Worm (Caenorhabditis elegans): ENCODE measurements around the gene C09E10.3.

The C09E10.3 gene

ce11 chrX:1005026-1005425, 13.9 kb upstream of the C09E10.3 start:
- TF ChIP-seq W03F9.2 (tag; optimal IDR thresholded peaks at IDR 0.05) (no peak), him-1 (tag; optimal IDR thresholded peaks at IDR 0.05) (no peak), dao-5 (tag; optimal IDR thresholded peaks at IDR 0.05) (no peak)

DNA sequence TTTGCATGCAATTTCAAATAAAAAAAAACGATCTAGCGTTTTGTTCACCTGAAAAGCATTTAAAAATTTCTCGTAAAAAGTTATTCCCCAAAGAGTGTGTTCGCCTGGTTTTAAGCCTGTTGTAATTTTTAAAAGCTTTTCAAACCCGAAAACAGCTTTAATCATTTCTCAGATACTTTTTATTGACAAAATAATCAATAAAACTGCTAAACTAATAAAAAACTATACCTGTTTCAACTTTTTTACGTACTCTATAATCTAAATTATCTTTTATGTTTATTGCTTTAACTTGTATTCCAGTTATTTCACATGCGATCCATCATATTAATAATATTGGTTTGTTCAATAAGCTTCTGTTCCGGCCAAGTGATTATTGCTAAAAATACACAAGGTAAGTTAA, 12.9 kb upstream of the C09E10.3 start, which contains the start of gene cutl-21:
Gene cutl-21 (plus strand): TSS at position 301 of the 400 bp plus-strand sequence.
- TF ChIP-seq dao-5 (tag; optimal IDR thresholded peaks at IDR 0.05) (no peak), W03F9.2 (tag; optimal IDR thresholded peaks at IDR 0.05) (no peak), him-1 (tag; optimal IDR thresholded peaks at IDR 0.05) (no peak)

DNA sequence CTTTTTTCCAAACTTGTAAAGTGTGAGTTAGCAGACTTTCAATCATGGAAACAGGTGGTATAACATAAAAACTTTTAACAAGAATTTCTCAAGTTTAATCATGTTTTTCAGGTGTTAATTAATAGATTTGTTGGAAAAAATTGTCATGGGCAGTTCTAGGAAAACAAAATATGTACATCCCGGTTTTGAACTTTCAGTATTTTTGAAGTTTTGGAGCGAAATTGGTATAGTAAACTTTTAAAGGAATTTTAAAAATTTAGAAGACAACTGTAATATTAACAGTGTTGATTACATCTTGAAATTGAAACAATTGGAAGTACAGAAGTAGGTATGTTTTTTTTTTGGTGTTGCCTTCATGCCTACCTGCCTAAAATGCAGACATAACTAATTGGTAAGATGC, 3.5 kb upstream of the C09E10.3 start:
- TF ChIP-seq dao-5 (tag; optimal IDR thresholded peaks at IDR 0.05) (no peak), him-1 (tag; optimal IDR thresholded peaks at IDR 0.05) (no peak), W03F9.2 (tag; optimal IDR thresholded peaks at IDR 0.05) (no peak)

DNA sequence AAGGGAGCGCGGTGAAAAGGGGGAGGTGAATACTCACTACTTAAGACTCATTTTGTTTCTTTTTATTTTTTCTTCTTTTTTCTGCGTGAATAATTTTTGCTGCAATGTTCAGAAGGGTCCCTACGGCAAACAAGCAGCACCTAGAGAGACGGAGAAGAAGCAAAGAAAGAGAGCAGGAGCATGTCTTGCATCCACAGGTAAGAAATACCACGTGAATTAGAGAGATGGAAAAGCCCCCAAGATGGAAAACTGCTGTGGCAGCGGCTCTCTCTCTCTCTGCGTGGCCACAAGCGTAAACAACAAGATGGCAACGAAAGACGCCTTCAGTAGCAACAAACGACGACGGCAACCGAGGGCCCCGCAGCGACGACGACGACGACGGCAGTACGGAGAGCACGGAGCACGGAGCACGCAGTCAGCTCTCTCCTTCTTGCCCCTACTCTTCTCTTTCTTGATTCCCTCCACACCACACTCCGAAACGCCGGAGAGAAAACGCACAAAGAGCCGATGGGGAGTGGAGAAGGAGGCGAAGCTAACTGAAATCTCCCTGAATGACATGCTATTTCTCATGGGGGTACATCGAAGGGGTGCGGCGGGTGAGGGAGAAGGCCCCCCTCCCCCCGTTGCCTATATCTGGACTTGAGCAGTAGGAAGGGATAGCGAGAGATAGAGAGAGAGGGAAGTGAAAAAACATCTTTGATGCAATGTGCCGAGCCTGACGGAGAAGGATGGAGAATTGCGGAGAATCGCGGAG, 1.7 kb upstream of the C09E10.3 start:
- TF ChIP-seq dao-5 (tag; optimal IDR thresholded peaks at IDR 0.05) = no peak
- peak; percentile 79 for TF ChIP-seq him-1 (tag; optimal IDR thresholded peaks at IDR 0.05)

ce11 chrX:986463-986862, 4.7 kb downstream of the C09E10.3 start:
- no peak for TF ChIP-seq W03F9.2 (tag; optimal IDR thresholded peaks at IDR 0.05)
- no peak for TF ChIP-seq him-1 (tag; optimal IDR thresholded peaks at IDR 0.05)
- TF ChIP-seq dao-5 (tag; optimal IDR thresholded peaks at IDR 0.05) = no peak

DNA sequence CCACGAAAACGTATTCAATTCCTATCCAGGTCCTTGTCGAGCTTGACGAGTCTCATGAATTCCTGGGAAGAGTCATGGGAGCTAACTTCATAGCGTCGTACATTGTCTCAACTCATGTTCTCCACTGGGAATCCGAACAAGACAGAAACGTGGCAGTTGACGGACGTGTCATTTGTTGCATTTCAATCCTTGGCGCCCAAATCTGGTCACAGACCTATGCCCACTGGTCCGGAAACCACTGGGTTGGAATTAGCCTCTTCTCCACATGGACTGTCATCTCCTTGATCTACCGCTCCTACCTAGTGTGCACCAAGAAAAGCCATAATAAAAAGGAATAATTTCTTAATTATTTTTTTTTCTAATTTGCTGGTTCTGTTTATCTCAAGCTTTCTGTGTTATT, 8.6 kb downstream of the C09E10.3 start:
- TF ChIP-seq W03F9.2 (tag; optimal IDR thresholded peaks at IDR 0.05) = no peak

DNA sequence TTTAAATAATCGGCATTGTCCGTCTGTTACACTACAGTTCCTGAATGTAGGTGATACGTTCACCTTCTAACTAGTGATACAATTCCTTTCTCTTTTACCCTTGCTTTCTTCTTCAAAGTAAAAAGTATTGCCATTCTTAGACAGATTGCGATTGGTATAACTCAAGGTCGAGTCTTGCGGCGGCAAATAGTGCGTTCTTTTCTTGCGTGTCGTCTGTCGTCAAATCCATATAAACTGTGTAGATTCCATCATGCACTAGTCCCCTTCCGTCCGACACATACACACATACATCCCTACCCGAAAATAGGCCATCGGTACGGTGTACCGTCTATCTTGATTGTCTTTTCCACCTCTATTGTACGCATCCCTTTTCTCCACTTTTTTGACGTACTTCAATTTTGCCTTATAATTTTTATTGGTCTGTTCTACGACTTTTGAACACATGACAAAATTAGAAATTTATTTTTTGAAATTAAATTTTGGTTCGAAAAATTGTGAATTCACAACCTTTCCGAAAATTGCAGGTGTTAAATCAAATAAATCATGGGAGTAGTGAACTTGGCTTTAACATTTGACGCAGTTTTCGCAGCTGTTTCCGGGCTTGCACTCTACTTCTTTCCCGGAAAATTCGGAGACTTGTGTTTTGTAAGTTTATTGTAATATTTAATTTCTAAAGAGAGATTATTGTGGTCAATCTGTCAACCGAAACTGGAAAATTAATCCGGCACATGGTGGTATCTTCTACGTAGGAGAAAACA, 10.7 kb downstream of the C09E10.3 start, which contains the start of gene C44C1.1:
Gene C44C1.1 (plus strand): TSS at position 525 of the 758 bp plus-strand sequence.
- TF ChIP-seq him-1 (tag; optimal IDR thresholded peaks at IDR 0.05) (no peak), W03F9.2 (tag; optimal IDR thresholded peaks at IDR 0.05) (no peak)

DNA sequence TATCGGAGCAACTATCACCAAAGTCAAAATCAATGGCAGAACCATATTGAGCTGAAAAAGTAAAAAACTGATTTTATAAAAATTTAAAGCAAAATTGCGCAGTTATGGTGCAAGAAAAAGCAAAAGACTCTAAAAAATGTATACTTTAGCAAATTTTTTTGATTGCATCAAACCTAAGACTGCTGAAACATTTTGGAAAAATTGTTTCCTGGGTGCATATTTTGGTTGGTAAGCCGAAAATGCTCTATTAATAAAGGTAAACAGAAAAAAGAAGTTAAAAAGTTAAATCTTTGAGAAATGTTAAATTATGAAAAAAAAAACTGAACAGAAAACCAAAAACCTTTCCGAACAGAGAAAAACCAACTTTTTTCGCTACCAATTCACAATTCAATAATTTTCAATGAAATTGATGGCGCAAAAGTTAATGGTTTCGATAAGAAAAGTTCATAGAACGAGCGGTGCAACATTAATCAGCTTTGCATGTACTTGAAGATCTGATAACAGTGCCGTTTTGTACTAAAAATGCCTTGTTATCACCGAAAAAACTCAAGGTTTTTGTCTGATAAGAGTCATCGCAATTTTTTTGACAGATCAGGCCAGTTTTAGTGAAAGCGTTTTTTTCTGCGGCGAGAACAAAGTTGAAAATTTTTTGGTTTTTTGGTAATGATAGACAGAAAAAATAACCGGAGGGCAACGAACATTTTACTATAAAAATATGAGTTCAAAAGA, 13.1 kb downstream of the C09E10.3 start, which contains the start of gene abhd-3.2:
Gene abhd-3.2 (minus strand): TSS at position 51 of the 729 bp plus-strand sequence.
- TF ChIP-seq dao-5 (tag; optimal IDR thresholded peaks at IDR 0.05) (no peak), him-1 (tag; optimal IDR thresholded peaks at IDR 0.05) (no peak), W03F9.2 (tag; optimal IDR thresholded peaks at IDR 0.05) (no peak)

DNA sequence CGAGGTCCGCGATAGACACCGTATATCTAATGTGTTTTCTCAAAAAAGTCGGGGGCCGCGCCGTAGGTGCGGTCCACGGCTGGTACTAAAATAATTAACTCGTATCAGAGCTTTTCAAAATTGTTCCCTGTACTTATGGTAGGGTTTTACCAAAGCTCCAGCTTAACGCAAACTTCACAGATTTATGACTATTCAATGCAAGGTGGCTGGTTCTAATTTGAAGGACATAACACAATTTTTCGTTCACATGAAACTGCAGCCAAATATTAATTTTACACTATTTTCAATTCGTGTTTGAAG, 16.0 kb downstream of the C09E10.3 start:
- TF ChIP-seq him-1 (tag; optimal IDR thresholded peaks at IDR 0.05) (no peak), W03F9.2 (tag; optimal IDR thresholded peaks at IDR 0.05) (no peak), dao-5 (tag; optimal IDR thresholded peaks at IDR 0.05) (no peak)

DNA sequence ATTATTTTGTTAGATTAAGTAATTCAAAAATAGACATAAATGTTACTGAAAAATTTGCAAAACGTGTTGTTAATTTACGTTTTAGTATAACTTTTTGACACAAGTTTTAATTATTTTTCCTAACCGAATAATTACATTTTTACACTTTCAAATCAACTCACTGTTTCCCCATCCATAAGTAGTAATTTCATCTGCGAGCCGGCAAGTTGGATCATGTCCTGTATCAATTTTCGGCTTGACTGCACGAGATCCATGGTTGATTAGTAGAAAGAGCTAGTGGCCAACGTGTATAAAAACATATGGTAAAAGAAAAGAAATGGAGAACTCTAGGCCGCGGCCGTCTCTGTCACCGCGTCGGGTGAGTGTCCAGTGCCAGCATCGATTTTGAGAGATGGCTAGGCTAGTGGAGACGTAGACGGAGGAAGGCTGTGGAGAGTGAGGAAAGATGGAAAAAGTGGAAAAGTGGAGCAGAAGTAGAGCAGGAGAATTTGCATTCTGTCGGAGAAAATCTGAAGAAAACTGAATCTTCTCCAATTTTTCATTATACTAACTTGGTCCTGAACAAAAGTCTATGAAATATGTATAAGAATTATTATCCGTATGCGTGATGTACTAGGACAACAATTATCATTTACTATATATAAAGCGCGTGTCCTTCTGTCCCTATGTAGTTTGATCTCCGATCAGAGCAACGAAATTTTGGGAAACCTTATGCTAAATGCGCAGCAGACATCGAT, 16.5 kb downstream of the C09E10.3 start, which contains the start of gene vps-45:
Gene vps-45 (minus strand): TSS at position 350 of the 737 bp plus-strand sequence.
- TF ChIP-seq him-1 (tag; optimal IDR thresholded peaks at IDR 0.05) (no peak), W03F9.2 (tag; optimal IDR thresholded peaks at IDR 0.05) (peak; percentile 41), dao-5 (tag; optimal IDR thresholded peaks at IDR 0.05) (no peak)

- TF ChIP-seq dao-5 (tag; optimal IDR thresholded peaks at IDR 0.05) = no peak
- no peak for TF ChIP-seq him-1 (tag; optimal IDR thresholded peaks at IDR 0.05)
- TF ChIP-seq W03F9.2 (tag; optimal IDR thresholded peaks at IDR 0.05) = no peak
These were observed 21.1 kb downstream of the C09E10.3 start, which contains the start of gene C44C1.6 for ce11 chrX:970072-970471. Gene C44C1.6, minus strand, starts transcription at chrX:970270.

DNA sequence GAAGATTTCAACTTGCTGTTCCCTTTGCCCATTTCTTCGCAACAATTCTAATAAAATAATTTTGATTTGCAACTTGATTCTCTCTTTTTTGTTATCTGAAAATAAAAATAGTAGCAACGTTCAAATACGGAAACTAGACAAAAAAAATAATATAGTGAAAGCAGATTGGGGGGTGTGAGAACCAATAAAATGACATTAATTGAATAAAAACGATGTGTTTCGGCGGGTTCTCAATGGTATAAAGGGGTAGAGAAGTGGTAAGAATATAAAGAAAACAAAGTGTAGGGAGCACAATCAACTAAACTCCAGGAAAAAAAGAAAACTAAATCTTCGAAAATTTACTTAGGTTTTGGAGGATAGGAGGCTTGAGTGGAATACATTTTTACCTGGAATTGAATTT, 28.0 kb downstream of the C09E10.3 start, which contains the start of gene ncs-1:
Gene ncs-1 (minus strand): TSS at position 101 of the 400 bp plus-strand sequence.
- TF ChIP-seq him-1 (tag; optimal IDR thresholded peaks at IDR 0.05) (no peak), dao-5 (tag; optimal IDR thresholded peaks at IDR 0.05) (no peak)

- TF ChIP-seq dao-5 (tag; optimal IDR thresholded peaks at IDR 0.05) (no peak), W03F9.2 (tag; optimal IDR thresholded peaks at IDR 0.05) (no peak), him-1 (tag; optimal IDR thresholded peaks at IDR 0.05) (no peak)
These were observed 31.0 kb downstream of the C09E10.3 start for ce11 chrX:960139-960538.

Measured in whole organism, L4/young adult.